Fruit fly (Drosophila melanogaster) whole organism, wandering third instar larva: Measurements from ENCODE around the gene CenG1A.

Experiments used
- HLH106 ChIP-seq: fragments of 200-800 bp; optimal IDR thresholded peaks from 3 replicates; lab custom pipeline; 2019; ENCODE audit warnings: missing biosample characterization, mild to moderate bottlenecking, missing genetic modification characterization, moderate library complexity
- Jra ChIP-seq: sonication (Bioruptor generic); optimal IDR thresholded peaks from 2 replicates; lab custom pipeline; 2016; ENCODE audit warnings: missing biosample characterization, missing genetic modification characterization
- jim ChIP-seq: fragments of 175-275, 200-325 bp; sonication (Bioruptor generic); optimal IDR thresholded peaks from 2 replicates; lab custom pipeline; 2016; ENCODE audit warnings: missing biosample characterization, mild to moderate bottlenecking, missing genetic modification characterization
- lola ChIP-seq: fragments of >200 bp; optimal IDR thresholded peaks from 2 replicates; lab custom pipeline; 2017; ENCODE audit warnings: missing biosample characterization, missing genetic modification characterization
- usp ChIP-seq: fragments of >200 bp; optimal IDR thresholded peaks from 2 replicates; lab custom pipeline; 2017; ENCODE audit warnings: missing biosample characterization, missing genetic modification characterization

DNA sequence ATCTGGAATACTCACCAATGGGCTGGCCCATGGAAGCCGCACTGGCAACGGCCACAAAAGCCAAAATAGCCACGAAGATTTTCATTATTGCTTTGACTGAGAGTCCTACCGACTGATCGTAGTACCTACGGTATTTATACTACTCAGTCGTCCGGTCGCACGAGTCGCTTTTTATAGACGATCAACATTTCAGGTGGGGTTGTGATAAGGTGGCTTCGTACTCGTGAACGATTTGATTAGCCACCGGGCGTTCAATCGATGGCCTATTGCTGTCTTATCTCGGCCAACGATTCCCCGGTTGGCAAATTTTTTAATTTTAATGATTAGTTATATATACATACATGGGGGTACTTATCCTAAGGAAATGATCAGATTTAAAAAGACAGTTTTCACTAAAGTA, 9.8 kb downstream of the CenG1A start, which contains the start of gene CG8997:
- TF ChIP-seq HLH106 (tag; lab: Kevin White, UChicago) (no peak), Jra (GFP tag; lab: Kevin White, UChicago) (peak; percentile 61), usp (no peak), jim (GFP tag; lab: Kevin White, UChicago) (peak; percentile 36), lola (GFP tag; lab: Kevin White, UChicago) (no peak)
